Worm (Caenorhabditis elegans): Measurements from ENCODE around the gene npr-3.

npr-3 gene

DNA sequence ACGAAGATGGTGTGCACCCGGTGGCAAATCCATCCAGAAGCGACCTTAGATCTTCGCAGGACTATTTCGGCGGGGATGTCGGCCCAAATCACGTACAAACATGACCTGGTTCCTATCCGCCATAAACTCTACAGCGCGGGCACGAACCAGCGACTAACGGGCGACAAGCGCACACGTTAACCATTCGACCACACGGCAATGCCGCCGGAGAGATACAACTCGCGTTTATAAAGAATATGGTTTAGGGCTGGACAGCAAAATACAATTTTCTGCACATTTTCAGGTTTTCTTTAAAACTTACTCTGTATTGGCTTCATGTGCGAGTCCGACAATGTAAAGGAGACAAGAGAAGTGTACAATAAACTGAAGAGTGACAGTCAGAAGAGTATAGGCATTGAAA is 14.3 kb downstream of the npr-3 start (continued):
- peak; percentile 19 for TF ChIP-seq unc-42 (tag; optimal IDR thresholded peaks at IDR 0.05)
- peak; percentile 96 for TF ChIP-seq pat-9 (tag; optimal IDR thresholded peaks at IDR 0.05)
- TF ChIP-seq ceh-18 (tag; optimal IDR thresholded peaks at IDR 0.05): peak; percentile 88
- TF ChIP-seq ceh-31 (tag; optimal IDR thresholded peaks at IDR 0.05): peak; percentile 80
- peak; percentile 93 for TF ChIP-seq dmd-4 (tag; optimal IDR thresholded peaks at IDR 0.05; ENCODE audit: borderline replicate concordance)
- peak; percentile 92 for TF ChIP-seq ceh-34 (tag; optimal IDR thresholded peaks at IDR 0.05)
- TF ChIP-seq madf-2 (tag; optimal IDR thresholded peaks at IDR 0.05): peak; percentile 89
- TF ChIP-seq elt-4 (tag; optimal IDR thresholded peaks at IDR 0.05): peak; percentile 95
- peak; percentile 93 for TF ChIP-seq syd-9 (tag; optimal IDR thresholded peaks at IDR 0.05)
- no peak for TF ChIP-seq unc-55 (GFP tag; optimal IDR thresholded peaks at IDR 0.05)
- peak; percentile 93 for TF ChIP-seq unc-3 (GFP tag; conservative IDR thresholded peaks at IDR 0.05)
- TF ChIP-seq unc-3 (tag; optimal IDR thresholded peaks at IDR 0.05): peak; percentile 88
- TF ChIP-seq pax-1 (tag; optimal IDR thresholded peaks at IDR 0.05): no peak
- TF ChIP-seq tbx-2 (tag; optimal IDR thresholded peaks at IDR 0.05): peak; percentile 86
- TF ChIP-seq pag-3 (tag; optimal IDR thresholded peaks at IDR 0.05; ENCODE audit: borderline replicate concordance): peak; percentile 68
- peak; percentile 92 for TF ChIP-seq F13H6.1 (tag; optimal IDR thresholded peaks at IDR 0.05)
- TF ChIP-seq ets-4 (tag; optimal IDR thresholded peaks at IDR 0.05): peak; percentile 79
- peak; percentile 62 for TF ChIP-seq nfya-1 (tag; optimal IDR thresholded peaks at IDR 0.05)
- TF ChIP-seq hlh-6 (tag; optimal IDR thresholded peaks at IDR 0.05): peak; percentile 94
- peak; percentile 38 for TF ChIP-seq odd-2 (tag; optimal IDR thresholded peaks at IDR 0.05)
- TF ChIP-seq hlh-15 (tag; optimal IDR thresholded peaks at IDR 0.05): peak; percentile 95
- peak; percentile 90 for TF ChIP-seq ceh-2 (tag; optimal IDR thresholded peaks at IDR 0.05)
- TF ChIP-seq pha-4 (tag; optimal IDR thresholded peaks at IDR 0.05): no peak
- TF ChIP-seq K02D7.2 (tag; optimal IDR thresholded peaks at IDR 0.05): peak; percentile 97
- TF ChIP-seq fkh-10 (GFP tag; optimal IDR thresholded peaks at IDR 0.05): peak; percentile 75
- peak; percentile 88 for TF ChIP-seq ceh-14 (tag; optimal IDR thresholded peaks at IDR 0.05)
- TF ChIP-seq ceh-6 (GFP tag; optimal IDR thresholded peaks at IDR 0.05): peak; percentile 93
- TF ChIP-seq pha-2 (tag; optimal IDR thresholded peaks at IDR 0.05): peak; percentile 91
- peak; percentile 87 for TF ChIP-seq fax-1 (tag; optimal IDR thresholded peaks at IDR 0.05)
- TF ChIP-seq elt-2 (tag; optimal IDR thresholded peaks at IDR 0.05): peak; percentile 96
- TF ChIP-seq hlh-30 (tag; optimal IDR thresholded peaks at IDR 0.05; ENCODE audit: insufficient read depth): peak; percentile 55
- TF ChIP-seq eyg-1 (tag; optimal IDR thresholded peaks at IDR 0.05): peak; percentile 87
- peak; percentile 92 for TF ChIP-seq gmeb-2 (tag; optimal IDR thresholded peaks at IDR 0.05)
- TF ChIP-seq sdc-2 (tag; optimal IDR thresholded peaks at IDR 0.05): peak; percentile 84
- no peak for TF ChIP-seq ceh-22 (tag; optimal IDR thresholded peaks at IDR 0.05)
- peak; percentile 96 for TF ChIP-seq unc-86 (tag; optimal IDR thresholded peaks at IDR 0.05)
- TF ChIP-seq hlh-8 (tag; optimal IDR thresholded peaks at IDR 0.05): peak; percentile 81
- peak; percentile 69 for TF ChIP-seq lim-6 (tag; optimal IDR thresholded peaks at IDR 0.05)
- TF ChIP-seq mec-3 (tag; optimal IDR thresholded peaks at IDR 0.05; ENCODE audit: borderline replicate concordance): peak; percentile 70
- peak; percentile 88 for TF ChIP-seq lin-11 (tag; optimal IDR thresholded peaks at IDR 0.05)
- peak; percentile 20 for TF ChIP-seq ama-1 (optimal IDR thresholded peaks at IDR 0.05)
- TF ChIP-seq ceh-9 (tag; optimal IDR thresholded peaks at IDR 0.05): peak; percentile 86

DNA sequence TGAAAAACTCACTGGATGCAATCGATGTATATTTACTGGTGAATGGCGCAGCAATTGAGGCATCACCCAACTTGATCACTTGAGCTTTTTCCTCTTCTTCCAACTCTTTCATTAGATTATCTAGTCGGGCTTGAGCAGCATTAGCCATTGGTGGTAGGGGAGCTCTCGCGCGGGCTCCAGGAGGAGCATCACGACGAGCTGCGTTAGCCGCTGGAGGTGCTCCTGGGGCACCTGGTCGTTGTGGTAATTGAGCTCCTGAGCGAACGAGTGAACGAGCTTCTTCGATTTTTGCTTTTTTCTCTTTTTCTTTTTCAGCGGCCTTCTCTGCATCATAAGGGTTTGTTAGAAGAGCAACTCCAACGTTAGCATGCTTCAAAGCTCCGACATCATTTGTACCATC is 15.3 kb downstream of the npr-3 start:
- TF ChIP-seq fkh-10 (GFP tag; optimal IDR thresholded peaks at IDR 0.05) (no peak), elt-2 (tag; optimal IDR thresholded peaks at IDR 0.05) (no peak), ceh-18 (tag; optimal IDR thresholded peaks at IDR 0.05) (no peak), unc-42 (tag; optimal IDR thresholded peaks at IDR 0.05) (no peak), pros-1 (tag; optimal IDR thresholded peaks at IDR 0.05) (no peak), ahr-1 (tag; optimal IDR thresholded peaks at IDR 0.05) (no peak)
